Worm (Caenorhabditis elegans) whole organism, L4/young adult: ENCODE data around the gene Y39B6A.13.

ENCODE experiments used
- W03F9.2 ChIP-seq: fragments of 150-350 bp; optimal IDR thresholded peaks from 2 replicates; lab custom pipeline; 2014; ENCODE audit warnings: missing biosample characterization, missing genetic modification characterization
- dao-5 ChIP-seq: sonication (generic microtip); optimal IDR thresholded peaks from 2 replicates; lab custom pipeline; 2016; ENCODE audit warnings: missing genotype, missing genetic modification characterization, moderate library complexity, missing compliant biosample characterization

DNA sequence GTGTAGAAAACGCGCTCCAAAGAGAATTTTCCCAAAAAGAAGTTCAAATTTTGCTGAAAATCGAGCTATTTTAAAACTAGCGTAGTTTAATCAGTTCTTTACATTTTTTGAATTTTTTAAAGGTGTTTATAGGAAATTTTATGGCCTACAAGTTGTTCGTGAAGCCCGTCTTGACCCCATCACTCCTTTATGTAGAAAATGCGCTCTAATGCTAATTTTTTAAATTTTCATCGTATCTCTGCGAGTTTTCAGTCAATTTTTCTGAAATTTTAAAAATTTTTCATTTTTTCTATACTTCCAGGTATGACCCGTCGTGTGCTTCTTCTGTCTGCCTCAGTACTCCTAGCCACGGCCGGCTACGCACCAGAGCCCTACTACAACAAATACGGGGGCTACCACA is 17.0 kb upstream of the Y39B6A.13 start, which contains the start of gene Y39B6A.9:
- TF ChIP-seq W03F9.2 (tag; lab: Kevin White, UChicago) (no peak), dao-5 (tag; lab: Kevin White, UChicago) (no peak)
